Worm (Caenorhabditis elegans): ENCODE data around the gene E02C12.12.

E02C12.12 gene

ce11 chrV:9376417-9376816, 5.7 kb downstream of the E02C12.12 start, which contains the start of gene E02C12.19:
Gene E02C12.19, minus strand, starts transcription at chrV:9376517.
- no peak for TF ChIP-seq mab-5 (tag; optimal IDR thresholded peaks at IDR 0.05)
- TF ChIP-seq blmp-1 (tag; optimal IDR thresholded peaks at IDR 0.05) = no peak
- no peak for TF ChIP-seq ztf-11 (tag; optimal IDR thresholded peaks at IDR 0.05)
- TF ChIP-seq nhr-237 (tag; optimal IDR thresholded peaks at IDR 0.05) = no peak
- TF ChIP-seq nhr-28 (tag; optimal IDR thresholded peaks at IDR 0.05) = no peak
- TF ChIP-seq lsy-2 (tag; optimal IDR thresholded peaks at IDR 0.05) = no peak
- no peak for TF ChIP-seq cnd-1 (tag; optimal IDR thresholded peaks at IDR 0.05)

ce11 chrV:9375378-9375777, 6.7 kb downstream of the E02C12.12 start, which contains the start of gene E02C12.9:
Gene E02C12.9, minus strand, starts transcription at chrV:9375478.
- TF ChIP-seq unc-62 (GFP tag; optimal IDR thresholded peaks at IDR 0.05) (no peak), ceh-39 (tag; optimal IDR thresholded peaks at IDR 0.05) (no peak), snpc-4 (tag; optimal IDR thresholded peaks at IDR 0.05) (no peak), pha-4 (tag; optimal IDR thresholded peaks at IDR 0.05) (no peak), ztf-11 (tag; optimal IDR thresholded peaks at IDR 0.05) (no peak), nhr-12 (tag; optimal IDR thresholded peaks at IDR 0.05) (no peak), M03D4.4 (tag; optimal IDR thresholded peaks at IDR 0.05) (no peak), sem-2 (GFP tag; optimal IDR thresholded peaks at IDR 0.05) (no peak), nhr-237 (tag; optimal IDR thresholded peaks at IDR 0.05) (no peak), ces-1 (GFP tag; optimal IDR thresholded peaks at IDR 0.05) (no peak), ceh-43 (GFP tag; optimal IDR thresholded peaks at IDR 0.05) (no peak), hlh-1 (tag; optimal IDR thresholded peaks at IDR 0.05) (no peak), lin-13 (tag; optimal IDR thresholded peaks at IDR 0.05) (no peak), sptf-1 (tag; optimal IDR thresholded peaks at IDR 0.05) (no peak), lsy-2 (tag; optimal IDR thresholded peaks at IDR 0.05) (no peak)

- no peak for TF ChIP-seq ces-1 (GFP tag; optimal IDR thresholded peaks at IDR 0.05)
- no peak for TF ChIP-seq cnd-1 (tag; optimal IDR thresholded peaks at IDR 0.05)
- TF ChIP-seq elt-1 (tag; optimal IDR thresholded peaks at IDR 0.05; ENCODE audit: borderline replicate concordance, insufficient read depth) = no peak
- TF ChIP-seq unc-62 (GFP tag; optimal IDR thresholded peaks at IDR 0.05) = no peak
- TF ChIP-seq lsy-2 (tag; optimal IDR thresholded peaks at IDR 0.05) = no peak
- no peak for TF ChIP-seq ceh-43 (GFP tag; optimal IDR thresholded peaks at IDR 0.05)
- no peak for TF ChIP-seq flh-1 (GFP tag; optimal IDR thresholded peaks at IDR 0.05)
- TF ChIP-seq ceh-39 (tag; optimal IDR thresholded peaks at IDR 0.05) = no peak
- TF ChIP-seq mep-1 (tag; optimal IDR thresholded peaks at IDR 0.05) = no peak
- no peak for TF ChIP-seq nhr-237 (tag; optimal IDR thresholded peaks at IDR 0.05)
- no peak for TF ChIP-seq tbx-8 (GFP tag; optimal IDR thresholded peaks at IDR 0.05)
These were observed 8.6 kb downstream of the E02C12.12 start, which contains the start of gene E02C12.8 for ce11 chrV:9373473-9373872. Gene E02C12.8, minus strand, starts transcription at chrV:9373613.

ce11 chrV:9370986-9371385, 11.1 kb downstream of the E02C12.12 start, which contains the start of gene E02C12.6:
Gene E02C12.6, minus strand, starts transcription at chrV:9371086.
- TF ChIP-seq hlh-1 (tag; optimal IDR thresholded peaks at IDR 0.05) (no peak), cnd-1 (tag; optimal IDR thresholded peaks at IDR 0.05) (no peak), sptf-1 (tag; optimal IDR thresholded peaks at IDR 0.05) (no peak), elt-1 (tag; optimal IDR thresholded peaks at IDR 0.05; ENCODE audit: borderline replicate concordance, insufficient read depth) (no peak), mls-2 (tag; optimal IDR thresholded peaks at IDR 0.05) (no peak), drap-1 (GFP tag; optimal IDR thresholded peaks at IDR 0.05) (no peak)

- no peak for TF ChIP-seq lsy-2 (tag; optimal IDR thresholded peaks at IDR 0.05)
- TF ChIP-seq M03D4.4 (tag; optimal IDR thresholded peaks at IDR 0.05) = no peak
- no peak for TF ChIP-seq ceh-83 (GFP tag; optimal IDR thresholded peaks at IDR 0.05)
- TF ChIP-seq bed-3 (GFP tag; optimal IDR thresholded peaks at IDR 0.05) = no peak
- no peak for TF ChIP-seq nhr-12 (tag; optimal IDR thresholded peaks at IDR 0.05)
- TF ChIP-seq snpc-4 (tag; optimal IDR thresholded peaks at IDR 0.05) = no peak
- no peak for TF ChIP-seq nhr-237 (tag; optimal IDR thresholded peaks at IDR 0.05)
- TF ChIP-seq elt-1 (tag; optimal IDR thresholded peaks at IDR 0.05; ENCODE audit: borderline replicate concordance, insufficient read depth) = no peak
- TF ChIP-seq unc-120 (tag; optimal IDR thresholded peaks at IDR 0.05; ENCODE audit: poor library complexity, severe bottlenecking) = no peak
- no peak for TF ChIP-seq nhr-28 (tag; optimal IDR thresholded peaks at IDR 0.05)
- TF ChIP-seq ceh-39 (tag; optimal IDR thresholded peaks at IDR 0.05) = no peak
- TF ChIP-seq sptf-1 (tag; optimal IDR thresholded peaks at IDR 0.05) = no peak
- no peak for TF ChIP-seq ztf-11 (tag; optimal IDR thresholded peaks at IDR 0.05)
- TF ChIP-seq flh-1 (GFP tag; optimal IDR thresholded peaks at IDR 0.05) = no peak
These were observed 22.4 kb downstream of the E02C12.12 start, which contains the start of gene gpa-3 for ce11 chrV:9359674-9360073. Gene gpa-3, minus strand, starts transcription at chrV:9359774.

- TF ChIP-seq lin-32 (GFP tag; optimal IDR thresholded peaks at IDR 0.05) (no peak), ceh-43 (GFP tag; optimal IDR thresholded peaks at IDR 0.05) (no peak), sem-2 (GFP tag; optimal IDR thresholded peaks at IDR 0.05) (no peak), ceh-83 (GFP tag; optimal IDR thresholded peaks at IDR 0.05) (no peak), lsy-2 (tag; optimal IDR thresholded peaks at IDR 0.05) (no peak), mab-5 (tag; optimal IDR thresholded peaks at IDR 0.05) (no peak)
These were observed 25.8 kb downstream of the E02C12.12 start, which contains the start of gene ttr-49 for ce11 chrV:9356345-9356744. Gene ttr-49, minus strand, starts transcription at chrV:9356515.

All from whole organism, mixed stage, embryonic.